Worm (Caenorhabditis elegans): ENCODE results near the gene kin-21.

Gene kin-21

DNA sequence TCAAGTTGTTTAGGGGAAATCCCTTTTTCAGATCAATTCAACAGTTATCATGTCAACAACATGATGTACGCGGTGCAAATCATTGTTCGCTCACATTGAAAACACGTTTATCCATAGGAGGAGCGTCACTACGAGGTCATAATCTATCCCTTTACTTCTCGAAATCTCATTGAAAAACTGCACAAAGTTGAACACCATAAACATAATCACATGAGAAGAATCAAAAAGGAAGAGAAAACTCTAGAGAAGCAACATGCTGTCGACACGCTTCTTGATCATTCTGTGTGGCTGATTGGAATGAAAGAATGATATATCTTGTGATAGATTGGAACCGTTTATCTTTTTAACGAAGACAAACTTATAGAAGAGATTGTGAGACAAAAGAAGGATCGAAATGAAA lies 35.2 kb downstream of the kin-21 start (continued):
- TF ChIP-seq hlh-26 (GFP tag; conservative IDR thresholded peaks at IDR 0.05) = no peak
- no peak for TF ChIP-seq gei-17 (GFP tag; optimal IDR thresholded peaks at IDR 0.05)
- no peak for TF ChIP-seq repo-1 (tag; optimal IDR thresholded peaks at IDR 0.05)
- no peak for TF ChIP-seq sea-2 (GFP tag; IDR thresholded peaks at IDR 0.05)
- TF ChIP-seq akir-1 (GFP tag; optimal IDR thresholded peaks at IDR 0.05) = no peak
- TF ChIP-seq C06A6.2 (GFP tag; conservative IDR thresholded peaks at IDR 0.05) = 0 out of 2 replicates have a peak, but pooled peaks have one; percentile 19
- peak; percentile 84 for TF ChIP-seq ztf-26 (tag; optimal IDR thresholded peaks at IDR 0.05)
- peak; percentile 26 for TF ChIP-seq chd-7 (tag; optimal IDR thresholded peaks at IDR 0.05)
- TF ChIP-seq sdz-38 (tag; optimal IDR thresholded peaks at IDR 0.05) = no peak
- TF ChIP-seq snpc-1.1 (tag; optimal IDR thresholded peaks at IDR 0.05; ENCODE audit: insufficient read depth) = no peak
- TF ChIP-seq fkh-3 (tag; optimal IDR thresholded peaks at IDR 0.05) = no peak
- TF ChIP-seq ceh-79 (tag; optimal IDR thresholded peaks at IDR 0.05) = no peak
- peak; percentile 70 for TF ChIP-seq F22D6.2 (tag; optimal IDR thresholded peaks at IDR 0.05)
- no peak for TF ChIP-seq rpc-1 (optimal IDR thresholded peaks at IDR 0.05)
- no peak for TF ChIP-seq rpc-1 (tag; optimal IDR thresholded peaks at IDR 0.05)
- TF ChIP-seq F10E7.11 (tag; optimal IDR thresholded peaks at IDR 0.05) = no peak
- no peak for TF ChIP-seq F55B11.4 (tag; optimal IDR thresholded peaks at IDR 0.05; ENCODE audit: borderline replicate concordance, insufficient read depth)
- TF ChIP-seq F39B2.1 (GFP tag; IDR thresholded peaks at IDR 0.05) = no peak
- no peak for TF ChIP-seq ceh-40 (GFP tag; IDR thresholded peaks at IDR 0.05)
- peak; percentile 3 for TF ChIP-seq nhr-80 (tag; optimal IDR thresholded peaks at IDR 0.05)
- TF ChIP-seq ekl-4 (GFP tag; IDR thresholded peaks at IDR 0.05) = no peak
- no peak for TF ChIP-seq Y79H2A.3 (GFP tag; conservative IDR thresholded peaks at IDR 0.05)
- peak; percentile 75; the same call in 1 of the 2 replicates for TF ChIP-seq K11D2.4 (GFP tag; IDR thresholded peaks at IDR 0.05)
- no peak for TF ChIP-seq attf-6 (GFP tag; IDR thresholded peaks at IDR 0.05)
- TF ChIP-seq sptf-2 (GFP tag; optimal IDR thresholded peaks at IDR 0.05) = no peak
- no peak for TF ChIP-seq B0019.2 (GFP tag; conservative IDR thresholded peaks at IDR 0.05)
- TF ChIP-seq B0336.3 (GFP tag; IDR thresholded peaks at IDR 0.05) = no peak
- no peak for TF ChIP-seq let-526 (GFP tag; IDR thresholded peaks at IDR 0.05)
- TF ChIP-seq lin-40 (tag; optimal IDR thresholded peaks at IDR 0.05) = peak; percentile 84
- no peak for TF ChIP-seq ceh-91 (GFP tag; IDR thresholded peaks at IDR 0.05)
- no peak for TF ChIP-seq Y53F4B.3 (GFP tag; IDR thresholded peaks at IDR 0.05)
- no peak for TF ChIP-seq Y56A3A.18 (GFP tag; IDR thresholded peaks at IDR 0.05)
- TF ChIP-seq hmg-1.2 (GFP tag; IDR thresholded peaks at IDR 0.05) = no peak
- TF ChIP-seq lin-54 (GFP tag; optimal IDR thresholded peaks at IDR 0.05) = no peak
- TF ChIP-seq ceh-58 (GFP tag; IDR thresholded peaks at IDR 0.05) = no peak
- no peak for TF ChIP-seq snpc-4 (GFP tag; optimal IDR thresholded peaks at IDR 0.05)
- TF ChIP-seq snpc-4 (tag; optimal IDR thresholded peaks at IDR 0.05) = no peak
- TF ChIP-seq lin-26 (GFP tag; IDR thresholded peaks at IDR 0.05) = peak; percentile 48; the same call in 1 of the 2 replicates
- TF ChIP-seq F49E8.2 (tag; optimal IDR thresholded peaks at IDR 0.05; ENCODE audit: insufficient read depth) = no peak
- TF ChIP-seq mel-28 (tag; optimal IDR thresholded peaks at IDR 0.05; ENCODE audit: borderline replicate concordance) = no peak
- TF ChIP-seq madf-6 (GFP tag; IDR thresholded peaks at IDR 0.05) = no peak
- TF ChIP-seq ztf-18 (tag; optimal IDR thresholded peaks at IDR 0.05) = no peak
- no peak for TF ChIP-seq ztf-28 (GFP tag; IDR thresholded peaks at IDR 0.05)
- no peak for TF ChIP-seq unc-62 (GFP tag; optimal IDR thresholded peaks at IDR 0.05)
- TF ChIP-seq xnd-1 (tag; optimal IDR thresholded peaks at IDR 0.05) = no peak
- no peak for TF ChIP-seq mcd-1 (GFP tag; IDR thresholded peaks at IDR 0.05)
- TF ChIP-seq lir-1 (GFP tag; conservative IDR thresholded peaks at IDR 0.05) = no peak
- no peak for TF ChIP-seq mxl-1 (tag; optimal IDR thresholded peaks at IDR 0.05)
- no peak for TF ChIP-seq Y67H2A.10 (GFP tag; conservative IDR thresholded peaks at IDR 0.05)
- no peak for TF ChIP-seq hlh-12 (tag; optimal IDR thresholded peaks at IDR 0.05)
- TF ChIP-seq B0261.1 (tag; optimal IDR thresholded peaks at IDR 0.05) = no peak
